Worm (Caenorhabditis elegans) whole organism, late embryonic: ENCODE measurements around the gene K09E3.7.

Source experiments
- C08G9.2 ChIP-seq: sonication (generic microtip); optimal IDR thresholded peaks from 2 replicates; lab custom pipeline; 2016; ENCODE audit warnings: mild to moderate bottlenecking, missing genetic modification characterization, moderate library complexity, missing compliant biosample characterization
- F13H6.1 ChIP-seq: sonication (generic microtip); optimal IDR thresholded peaks from 2 replicates; lab custom pipeline; 2016; ENCODE audit warnings: missing genetic modification characterization, missing compliant biosample characterization
- dmd-4 ChIP-seq: sonication (generic microtip); optimal IDR thresholded peaks from 2 replicates; lab custom pipeline; 2016; ENCODE audit warnings: borderline replicate concordance, missing genetic modification characterization, missing compliant biosample characterization
- fkh-10 ChIP-seq: fragments of 150-350 bp; optimal IDR thresholded peaks from 2 replicates; lab custom pipeline; 2014; ENCODE audit warnings: missing biosample characterization, missing genetic modification reagents, missing genetic modification characterization
- fkh-6 ChIP-seq: sonication (generic microtip); optimal IDR thresholded peaks from 2 replicates; lab custom pipeline; 2016; ENCODE audit warnings: missing genetic modification characterization, missing compliant biosample characterization
- hlh-13 ChIP-seq: fragments of 200-800 bp; sonication (Bioruptor generic); optimal IDR thresholded peaks from 2 replicates; lab custom pipeline; 2018; ENCODE audit warnings: mild to moderate bottlenecking, missing genetic modification characterization, missing compliant biosample characterization
- nhr-11 ChIP-seq: fragments of 150-350 bp; optimal IDR thresholded peaks from 2 replicates; lab custom pipeline; 2014; ENCODE audit warnings: missing biosample characterization, missing genetic modification characterization
- pax-1 ChIP-seq: fragments of 150-350 bp; optimal IDR thresholded peaks from 2 replicates; lab custom pipeline; 2014; ENCODE audit warnings: missing biosample characterization, missing genetic modification characterization
- pha-4 ChIP-seq: fragments of 150-350 bp; optimal IDR thresholded peaks from 2 replicates; lab custom pipeline; 2018; ENCODE audit warnings: missing biosample characterization, missing genetic modification reagents, missing genetic modification characterization
- tbx-2 ChIP-seq: sonication (generic microtip); optimal IDR thresholded peaks from 2 replicates; lab custom pipeline; 2016; ENCODE audit warnings: missing genetic modification characterization, missing compliant biosample characterization

DNA sequence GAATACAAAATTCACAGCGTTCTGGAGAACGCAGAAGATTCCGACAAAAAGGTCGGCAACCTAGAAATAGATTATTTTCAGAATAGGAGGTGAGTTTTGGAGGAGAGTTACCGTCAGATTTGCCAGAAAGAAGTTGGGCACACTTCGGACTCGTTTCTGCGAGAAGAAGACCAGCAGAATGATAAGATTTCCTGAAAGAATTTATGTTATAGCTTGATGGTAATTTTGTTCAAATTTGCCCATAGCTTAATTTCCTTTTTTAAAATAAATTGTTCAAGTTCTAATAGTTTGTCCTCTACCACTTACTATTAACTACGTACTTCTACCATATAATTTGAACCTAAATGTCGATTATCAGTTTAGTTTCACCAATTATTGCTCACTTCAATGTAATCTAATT is 22.8 kb upstream of the K09E3.7 start:
- TF ChIP-seq tbx-2 (tag; lab: Kevin White, UChicago) (no peak), C08G9.2 (tag; lab: Kevin White, UChicago) (no peak), pha-4 (tag; lab: Kevin White, UChicago) (no peak), hlh-13 (GFP tag; lab: Kevin White, UChicago) (no peak), nhr-11 (tag; lab: Kevin White, UChicago) (no peak), pax-1 (tag; lab: Kevin White, UChicago) (no peak), F13H6.1 (tag; lab: Kevin White, UChicago) (no peak), dmd-4 (tag; lab: Kevin White, UChicago) (no peak), fkh-10 (GFP tag; lab: Kevin White, UChicago) (no peak), fkh-6 (tag; lab: Kevin White, UChicago) (no peak)
